Worm (Caenorhabditis elegans): ENCODE data around the gene ttr-52.

ttr-52 gene

ce11 chrIII:13378242-13378641, 26.3 kb upstream of the ttr-52 start, which contains the start of gene T03F6.10:
Gene T03F6.10 (minus strand): TSS chrIII:13378342.
- TF ChIP-seq ztf-11 (tag; optimal IDR thresholded peaks at IDR 0.05) (no peak), nhr-23 (tag; optimal IDR thresholded peaks at IDR 0.05) (no peak), fos-1 (tag; optimal IDR thresholded peaks at IDR 0.05) (no peak), R02D3.7 (tag; optimal IDR thresholded peaks at IDR 0.05) (no peak), lin-11 (tag; optimal IDR thresholded peaks at IDR 0.05) (no peak), aly-2 (tag; optimal IDR thresholded peaks at IDR 0.05) (no peak), nhr-10 (tag; optimal IDR thresholded peaks at IDR 0.05) (no peak), unc-39 (tag; optimal IDR thresholded peaks at IDR 0.05) (no peak), elt-3 (tag; optimal IDR thresholded peaks at IDR 0.05) (no peak), ztf-4 (tag; optimal IDR thresholded peaks at IDR 0.05) (no peak), snpc-4 (tag; optimal IDR thresholded peaks at IDR 0.05) (no peak), zag-1 (tag; optimal IDR thresholded peaks at IDR 0.05) (no peak), elt-1 (tag; optimal IDR thresholded peaks at IDR 0.05) (no peak), skn-1 (tag; optimal IDR thresholded peaks at IDR 0.05) (no peak), mbf-1 (tag; optimal IDR thresholded peaks at IDR 0.05) (no peak), lsy-2 (tag; optimal IDR thresholded peaks at IDR 0.05) (no peak), nhr-11 (tag; optimal IDR thresholded peaks at IDR 0.05) (no peak)

ce11 chrIII:13380196-13380595, 24.3 kb upstream of the ttr-52 start, which contains the start of gene T03F6.6:
Gene T03F6.6 (minus strand): TSS chrIII:13380296.
- TF ChIP-seq sma-3 (GFP tag; optimal IDR thresholded peaks at IDR 0.05) (no peak), nhr-11 (tag; optimal IDR thresholded peaks at IDR 0.05) (no peak), Y55F3AM.14 (GFP tag; optimal IDR thresholded peaks at IDR 0.05) (no peak), ceh-82 (tag; optimal IDR thresholded peaks at IDR 0.05) (no peak), peb-1 (tag; optimal IDR thresholded peaks at IDR 0.05) (no peak), nhr-129 (tag; optimal IDR thresholded peaks at IDR 0.05) (no peak), mdl-1 (tag; optimal IDR thresholded peaks at IDR 0.05) (no peak), mbf-1 (tag; optimal IDR thresholded peaks at IDR 0.05) (no peak), C34F6.9 (tag; optimal IDR thresholded peaks at IDR 0.05) (no peak), nhr-237 (tag; optimal IDR thresholded peaks at IDR 0.05) (no peak), unc-62 (GFP tag; optimal IDR thresholded peaks at IDR 0.05) (no peak), egl-27 (tag; optimal IDR thresholded peaks at IDR 0.05) (no peak), elt-1 (tag; optimal IDR thresholded peaks at IDR 0.05) (no peak), lsy-2 (tag; optimal IDR thresholded peaks at IDR 0.05) (no peak), nhr-21 (tag; optimal IDR thresholded peaks at IDR 0.05) (no peak), ama-1 (optimal IDR thresholded peaks at IDR 0.05) (no peak), F13H6.1 (tag; optimal IDR thresholded peaks at IDR 0.05) (no peak), aly-2 (tag; optimal IDR thresholded peaks at IDR 0.05) (no peak), snpc-4 (tag; optimal IDR thresholded peaks at IDR 0.05) (no peak), gmeb-1 (tag; optimal IDR thresholded peaks at IDR 0.05) (no peak)

ce11 chrIII:13380881-13381280, 23.6 kb upstream of the ttr-52 start:
- TF ChIP-seq ztf-11 (tag; optimal IDR thresholded peaks at IDR 0.05) = no peak
- no peak for TF ChIP-seq nhr-237 (tag; optimal IDR thresholded peaks at IDR 0.05)
- no peak for TF ChIP-seq peb-1 (tag; optimal IDR thresholded peaks at IDR 0.05)
- TF ChIP-seq ztf-1 (GFP tag; conservative IDR thresholded peaks at IDR 0.05) = no peak
- peak; percentile 19 for TF ChIP-seq blmp-1 (tag; optimal IDR thresholded peaks at IDR 0.05; ENCODE audit: insufficient read depth)
- no peak for TF ChIP-seq ama-1 (optimal IDR thresholded peaks at IDR 0.05)
- TF ChIP-seq sem-4 (tag; optimal IDR thresholded peaks at IDR 0.05) = no peak
- no peak for TF ChIP-seq mab-5 (tag; optimal IDR thresholded peaks at IDR 0.05)
- TF ChIP-seq nhr-25 (tag; optimal IDR thresholded peaks at IDR 0.05) = peak; percentile 50
- TF ChIP-seq nhr-77 (tag; optimal IDR thresholded peaks at IDR 0.05) = no peak
- TF ChIP-seq fos-1 (tag; optimal IDR thresholded peaks at IDR 0.05) = no peak
- no peak for TF ChIP-seq unc-39 (tag; optimal IDR thresholded peaks at IDR 0.05)
- TF ChIP-seq nhr-21 (tag; optimal IDR thresholded peaks at IDR 0.05) = no peak
- no peak for TF ChIP-seq mbf-1 (tag; optimal IDR thresholded peaks at IDR 0.05)
- TF ChIP-seq dmd-4 (tag; optimal IDR thresholded peaks at IDR 0.05) = no peak
- TF ChIP-seq R02D3.7 (tag; optimal IDR thresholded peaks at IDR 0.05) = no peak
- TF ChIP-seq nhr-129 (tag; optimal IDR thresholded peaks at IDR 0.05) = no peak
- no peak for TF ChIP-seq nhr-10 (tag; optimal IDR thresholded peaks at IDR 0.05)

ce11 chrIII:13381684-13382083, 22.8 kb upstream of the ttr-52 start:
- no peak for TF ChIP-seq alr-1 (tag; optimal IDR thresholded peaks at IDR 0.05)
- TF ChIP-seq blmp-1 (tag; optimal IDR thresholded peaks at IDR 0.05; ENCODE audit: insufficient read depth) = peak; percentile 71
- TF ChIP-seq lsy-2 (tag; optimal IDR thresholded peaks at IDR 0.05) = no peak
- peak; percentile 71 for TF ChIP-seq unc-55 (GFP tag; optimal IDR thresholded peaks at IDR 0.05)
